Worm (Caenorhabditis elegans) whole organism, mixed stage, embryonic: ENCODE results near the gene cima-1.

ENCODE experiments used
- ceh-83 ChIP-seq: fragments of 200-800 bp; sonication (Bioruptor generic); optimal IDR thresholded peaks from 2 replicates; lab custom pipeline; 2018; ENCODE audit warnings: mild to moderate bottlenecking, missing genetic modification characterization, missing compliant biosample characterization
- elt-1 ChIP-seq: sonication (generic microtip); optimal IDR thresholded peaks from 2 replicates; lab custom pipeline; 2017; ENCODE audit warnings: missing genetic modification characterization, mild to moderate bottlenecking, missing compliant biosample characterization, antibody characterized with exemption, moderate library complexity, borderline replicate concordance; ENCODE audit not compliant: insufficient read depth
- lsy-2 ChIP-seq: fragments of 150-350 bp; optimal IDR thresholded peaks from 2 replicates; lab custom pipeline; 2014; ENCODE audit warnings: missing biosample characterization, missing genetic modification characterization
- nhr-76 ChIP-seq: sonication (generic microtip); optimal IDR thresholded peaks from 2 replicates; lab custom pipeline; 2017; ENCODE audit warnings: missing biosample characterization, missing genetic modification characterization

- no peak for TF ChIP-seq elt-1 (tag; lab: Kevin White, UChicago)
- TF ChIP-seq lsy-2: no peak
- TF ChIP-seq nhr-76 (tag; lab: Kevin White, UChicago): no peak
- TF ChIP-seq ceh-83 (GFP tag; lab: Kevin White, UChicago): no peak
Measured at ce11 chrIV:7692451-7692850, 41.2 kb downstream of the cima-1 start.
